Fruit fly (Drosophila melanogaster) whole organism: ENCODE measurements around the gene cindr.

Experiments used
- pan ChIP-seq: fragments of >200 bp; optimal IDR thresholded peaks from 2 replicates; lab custom pipeline; 2017
- psq ChIP-seq: fragments of >200 bp; optimal IDR thresholded peaks from 2 replicates; lab custom pipeline; 2017

DNA sequence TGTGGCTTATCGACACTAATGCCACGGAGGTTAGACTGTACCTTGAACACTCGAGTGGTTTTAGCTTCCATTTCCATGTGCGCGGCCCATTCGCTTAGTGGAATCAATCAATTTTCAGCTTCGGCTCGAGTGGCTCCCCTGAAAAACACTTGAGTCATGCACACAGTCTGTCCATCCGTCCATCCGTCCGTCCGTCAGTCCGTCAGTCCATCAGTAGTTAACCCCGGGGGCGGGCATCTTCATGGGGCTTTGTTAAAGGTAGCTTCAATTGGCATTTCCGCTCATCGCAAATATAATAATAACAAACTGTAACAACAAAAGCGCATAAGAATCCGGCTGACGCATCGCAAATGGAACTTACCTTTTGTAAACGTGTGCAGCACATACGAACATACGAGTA lies 27.3 kb upstream of the cindr start:
- TF ChIP-seq pan, result no peak
- TF ChIP-seq psq (lab: Kevin White, UChicago), result no peak
